Fruit fly (Drosophila melanogaster): Measurements from ENCODE around the gene Rad9.

Rad9 gene

dm6 chr3L:18840370-18841007 is 31.9 kb downstream of the Rad9 start:
- TF ChIP-seq CG6163 (GFP tag; IDR thresholded peaks at IDR 0.05): no peak
- TF ChIP-seq Eip78C (GFP tag): peak; percentile 64
- TF ChIP-seq Eip93F (GFP tag; optimal IDR thresholded peaks at IDR 0.05): no peak
- TF ChIP-seq CG1621 (tag; optimal IDR thresholded peaks at IDR 0.05): no peak
- TF ChIP-seq CG16779 (tag; optimal IDR thresholded peaks at IDR 0.05): no peak
- no peak for TF ChIP-seq CG8119 (GFP tag; IDR thresholded peaks at IDR 0.05)
- TF ChIP-seq Hr38 (GFP tag; optimal IDR thresholded peaks at IDR 0.05): no peak
- TF ChIP-seq dsx (GFP tag; optimal IDR thresholded peaks at IDR 0.05; ENCODE audit: poor library complexity, severe bottlenecking): peak; percentile 14
- TF ChIP-seq CG11902 (GFP tag; optimal IDR thresholded peaks at IDR 0.05): no peak
- TF ChIP-seq CG10669 (GFP tag; optimal IDR thresholded peaks at IDR 0.05): peak; percentile 1
- TF ChIP-seq CG11762 (GFP tag; optimal IDR thresholded peaks at IDR 0.05; ENCODE audit: insufficient read depth): no peak
- peak; percentile 55 for TF ChIP-seq CG31627 (GFP tag; optimal IDR thresholded peaks at IDR 0.05)
- peak; percentile 59 for TF ChIP-seq lz (GFP tag; optimal IDR thresholded peaks at IDR 0.05)
- TF ChIP-seq CG8632 (GFP tag; optimal IDR thresholded peaks at IDR 0.05): no peak
- TF ChIP-seq Gug (GFP tag; IDR thresholded peaks at IDR 0.05): no peak
- TF ChIP-seq Sox102F (GFP tag; optimal IDR thresholded peaks at IDR 0.05): peak; percentile 37
- TF ChIP-seq fkh (GFP tag; optimal IDR thresholded peaks at IDR 0.05): peak; percentile 57
- peak; percentile 36 for TF ChIP-seq achi (GFP tag; optimal IDR thresholded peaks at IDR 0.05)
- TF ChIP-seq cyc (GFP tag; optimal IDR thresholded peaks at IDR 0.05): peak; percentile 56
- peak in 1 of 2 experiments; percentile 26 for TF ChIP-seq ss (GFP tag; optimal IDR thresholded peaks at IDR 0.05)
- TF ChIP-seq CG6808 (GFP tag; optimal IDR thresholded peaks at IDR 0.05): peak; percentile 35
- no peak for TF ChIP-seq dac (GFP tag; optimal IDR thresholded peaks at IDR 0.05)
- no peak for TF ChIP-seq CG15336 (GFP tag; IDR thresholded peaks at IDR 0.05)
- peak; percentile 49 for TF ChIP-seq OdsH (GFP tag; optimal IDR thresholded peaks at IDR 0.05)
- TF ChIP-seq Ets21C (GFP tag; optimal IDR thresholded peaks at IDR 0.05): peak; percentile 18
- no peak for TF ChIP-seq Eip75B (GFP tag; optimal IDR thresholded peaks at IDR 0.05)
- no peak for TF ChIP-seq CG3032 (tag; optimal IDR thresholded peaks at IDR 0.05)
- peak; percentile 67 for TF ChIP-seq CG6854 (GFP tag; optimal IDR thresholded peaks at IDR 0.05)
- TF ChIP-seq CG7368 (GFP tag; optimal IDR thresholded peaks at IDR 0.05): no peak
- TF ChIP-seq CG3919 (GFP tag; optimal IDR thresholded peaks at IDR 0.05): peak; percentile 36
- TF ChIP-seq svp (GFP tag): peak; percentile 63
- no peak for TF ChIP-seq Blimp-1 (GFP tag; optimal IDR thresholded peaks at IDR 0.05)
- peak; percentile 51 for TF ChIP-seq Smox (GFP tag; optimal IDR thresholded peaks at IDR 0.05)
- peak; percentile 42 for TF ChIP-seq fd85E (GFP tag; optimal IDR thresholded peaks at IDR 0.05)
- no peak for TF ChIP-seq eg (GFP tag; IDR thresholded peaks at IDR 0.05)
- TF ChIP-seq CG9139 (GFP tag; optimal IDR thresholded peaks at IDR 0.05): peak; percentile 1
- TF ChIP-seq Ets96B (tag; optimal IDR thresholded peaks at IDR 0.05): peak; percentile 30
- TF ChIP-seq salr (GFP tag; optimal IDR thresholded peaks at IDR 0.05): peak in 1 of 2 experiments; percentile 45
- peak; percentile 69 for TF ChIP-seq CG32006 (GFP tag; optimal IDR thresholded peaks at IDR 0.05)
- no peak for TF ChIP-seq CG8319 (GFP tag; optimal IDR thresholded peaks at IDR 0.05)
- no peak for TF ChIP-seq CG11294 (GFP tag; IDR thresholded peaks at IDR 0.05)
- TF ChIP-seq Hr39 (GFP tag; optimal IDR thresholded peaks at IDR 0.05): peak; percentile 55
- TF ChIP-seq CG6276 (GFP tag; optimal IDR thresholded peaks at IDR 0.05): peak; percentile 11
- TF ChIP-seq vri (GFP tag; optimal IDR thresholded peaks at IDR 0.05): peak; percentile 26
- no peak for TF ChIP-seq Lpt (GFP tag; optimal IDR thresholded peaks at IDR 0.05)
- TF ChIP-seq CG34406 (GFP tag; optimal IDR thresholded peaks at IDR 0.05): peak; percentile 38
- peak; percentile 59 for TF ChIP-seq net (GFP tag; optimal IDR thresholded peaks at IDR 0.05)
- no peak for TF ChIP-seq CG4318 (GFP tag; optimal IDR thresholded peaks at IDR 0.05)
- TF ChIP-seq pdm3 (GFP tag; optimal IDR thresholded peaks at IDR 0.05): peak; percentile 51
- peak; percentile 38 for TF ChIP-seq Sox15 (GFP tag; optimal IDR thresholded peaks at IDR 0.05)
- TF ChIP-seq topi (GFP tag; optimal IDR thresholded peaks at IDR 0.05): peak; percentile 40
